Worm (Caenorhabditis elegans): Measurements from ENCODE around the gene F52H2.3.

- TF ChIP-seq ama-1 (optimal IDR thresholded peaks at IDR 0.05) (no peak), hnd-1 (tag; optimal IDR thresholded peaks at IDR 0.05) (no peak), hmbx-1 (tag; optimal IDR thresholded peaks at IDR 0.05) (no peak), ets-7 (tag; optimal IDR thresholded peaks at IDR 0.05) (no peak), tra-4 (tag; optimal IDR thresholded peaks at IDR 0.05) (no peak)
Observed at ce11 chrX:2583135-2583683, 42.4 kb upstream of the F52H2.3 start.
